3 fruit fly cellular contexts compared by ENCODE assay signal in the genomic region with DNA sequence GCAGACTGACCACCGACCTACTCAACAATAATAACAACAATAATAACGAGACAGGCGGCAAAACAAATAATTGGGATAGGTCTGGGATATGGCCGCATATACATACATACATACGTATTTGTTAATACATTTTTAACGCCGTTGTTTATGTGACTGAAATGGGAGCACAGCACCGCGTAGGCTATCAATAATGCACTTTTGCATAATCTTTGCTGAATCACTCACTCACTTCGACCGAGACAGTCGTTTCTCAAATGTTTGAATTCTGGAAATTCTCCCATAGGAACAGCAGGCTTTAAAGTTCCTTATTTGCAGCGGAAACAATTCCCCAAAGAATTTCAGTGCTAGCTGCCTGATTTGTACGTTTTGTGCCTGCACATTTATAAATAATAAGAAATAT.
TF ChIP-seq lines count a peak whose summit lies in the region.

No protein-coding gene starts in this region.

- no peak for TF ChIP-seq CTCF in whole organism, embryonic (GFP tag; optimal IDR thresholded peaks at IDR 0.05; lab: Kevin White, UChicago)

TF ChIP-seq in whole organism, adult, 20 proteins besides CTCF, POLR2A, EP300 and RAD21:
- no peak for TF ChIP-seq Mnt (GFP tag; optimal IDR thresholded peaks at IDR 0.05; lab: Kevin White, UChicago)
- TF ChIP-seq Crg-1 (GFP tag; optimal IDR thresholded peaks at IDR 0.05; lab: Kevin White, UChicago) = no peak
- TF ChIP-seq pad (GFP tag; optimal IDR thresholded peaks at IDR 0.05; lab: Kevin White, UChicago) = no peak
- TF ChIP-seq CG7045 (GFP tag; optimal IDR thresholded peaks at IDR 0.05; lab: Kevin White, UChicago) = no peak
- TF ChIP-seq toe (GFP tag; optimal IDR thresholded peaks at IDR 0.05; lab: Kevin White, UChicago) = no peak
- TF ChIP-seq CG11617 (GFP tag; optimal IDR thresholded peaks at IDR 0.05; lab: Kevin White, UChicago) = no peak
- peak; percentile 56 for TF ChIP-seq tj (GFP tag; optimal IDR thresholded peaks at IDR 0.05; lab: Kevin White, UChicago)
- TF ChIP-seq Hr96 (GFP tag; optimal IDR thresholded peaks at IDR 0.05; lab: Kevin White, UChicago) = no peak
- TF ChIP-seq kay (GFP tag; lab: Kevin White, UChicago; ENCODE audit: borderline replicate concordance) = no peak
- no peak for TF ChIP-seq Clk (GFP tag; optimal IDR thresholded peaks at IDR 0.05; lab: Kevin White, UChicago)
- peak; percentile 2 for TF ChIP-seq bab1 (GFP tag; optimal IDR thresholded peaks at IDR 0.05; lab: Kevin White, UChicago)
- TF ChIP-seq cic (GFP tag; optimal IDR thresholded peaks at IDR 0.05; lab: Kevin White, UChicago) = no peak
- TF ChIP-seq CG12768 (GFP tag; optimal IDR thresholded peaks at IDR 0.05; lab: Kevin White, UChicago) = no peak
- no peak for TF ChIP-seq CG5204 (GFP tag; optimal IDR thresholded peaks at IDR 0.05; lab: Kevin White, UChicago)
- no peak for TF ChIP-seq CG7101 (tag; optimal IDR thresholded peaks at IDR 0.05; lab: Kevin White, UChicago)
- TF ChIP-seq CG33017 (tag; optimal IDR thresholded peaks at IDR 0.05; lab: Kevin White, UChicago) = no peak
- TF ChIP-seq cnc (optimal IDR thresholded peaks at IDR 0.05; lab: Kevin White, UChicago) = no peak
- TF ChIP-seq CG1620 (GFP tag; optimal IDR thresholded peaks at IDR 0.05; lab: Kevin White, UChicago) = no peak

TF ChIP-seq in whole organism, embryonic, 481 proteins besides CTCF, POLR2A, EP300 and RAD21:
- TF ChIP-seq eve (GFP tag; optimal IDR thresholded peaks at IDR 0.05; lab: Kevin White, UChicago) (peak in 1 of 2 experiments; percentile 27), CG16779 (GFP tag; IDR thresholded peaks at IDR 0.05; lab: Robert Waterston, UW) (no peak), chinmo (GFP tag; IDR thresholded peaks at IDR 0.05; lab: Robert Waterston, UW; ENCODE audit: partially characterized antibody) (0 out of 4 replicates have a peak, but pooled peaks have one; percentile 68)

TF ChIP-seq in whole organism, prepupa, 60 proteins besides CTCF, POLR2A, EP300 and RAD21:
- TF ChIP-seq CG6163 (GFP tag; IDR thresholded peaks at IDR 0.05; lab: Robert Waterston, UW) (no peak), svp (GFP tag; lab: Kevin White, UChicago) (peak; percentile 81), vri (GFP tag; optimal IDR thresholded peaks at IDR 0.05; lab: Kevin White, UChicago) (peak; percentile 23)
